Fruit fly (Drosophila melanogaster) whole organism, embryonic: ENCODE measurements around the gene zye.

ENCODE experiments used
- Asciz ChIP-seq: fragments of 200-800 bp; sonication (Bioruptor generic); optimal IDR thresholded peaks from 2 replicates; lab custom pipeline; 2017; ENCODE audit warnings: missing biosample characterization, mild to moderate bottlenecking, missing genetic modification characterization, missing genetic modification reagents
- BtbVII ChIP-seq: fragments of 200-800 bp; sonication (Bioruptor generic); optimal IDR thresholded peaks from 3 replicates; lab custom pipeline; 2017; ENCODE audit warnings: missing biosample characterization, mild to moderate bottlenecking, missing genetic modification characterization
- CG10209 ChIP-seq: fragments of 200-800 bp; sonication (Bioruptor generic); optimal IDR thresholded peaks from 3 replicates; lab custom pipeline; 2017; ENCODE audit warnings: missing biosample characterization, mild to moderate bottlenecking, missing genetic modification characterization, missing genetic modification reagents
- CG10654 ChIP-seq: fragments of 200-800 bp; sonication (Bioruptor generic); optimal IDR thresholded peaks from 2 replicates; lab custom pipeline; 2016; ENCODE audit warnings: missing biosample characterization, missing genetic modification characterization
- CG11504 ChIP-seq: fragments of 200-800 bp; sonication (Bioruptor generic); optimal IDR thresholded peaks from 3 replicates; lab custom pipeline; 2019; ENCODE audit warnings: missing biosample characterization, mild to moderate bottlenecking, missing genetic modification characterization, moderate library complexity
- CG12942 ChIP-seq: fragments of 200-800 bp; sonication (Bioruptor generic); optimal IDR thresholded peaks from 3 replicates; lab custom pipeline; 2016; ENCODE audit warnings: missing biosample characterization, missing genetic modification characterization
- CG17328 ChIP-seq: fragments of 200-800 bp; sonication (Bioruptor generic); IDR thresholded peaks from 2 replicates; pipeline ENCODE4 v1.3.6; 2022; ENCODE audit warnings: missing biosample characterization, missing genetic modification characterization
- CG2875 ChIP-seq: fragments of 200-800 bp; sonication (Bioruptor generic); optimal IDR thresholded peaks from 2 replicates; lab custom pipeline; 2017; ENCODE audit warnings: missing biosample characterization, mild to moderate bottlenecking, missing genetic modification characterization, missing genetic modification reagents
- CG3847 ChIP-seq: fragments of 200-800 bp; sonication (Bioruptor generic); IDR thresholded peaks from 2 replicates; pipeline ENCODE4 v1.3.6; 2022; ENCODE audit warnings: missing biosample characterization, missing genetic modification characterization
- CG4424 ChIP-seq: fragments of 200-800 bp; sonication (Bioruptor generic); optimal IDR thresholded peaks from 3 replicates; lab custom pipeline; 2016; ENCODE audit warnings: missing biosample characterization, missing genetic modification characterization
- CG5180 ChIP-seq: fragments of 200-800 bp; sonication (Bioruptor generic); optimal IDR thresholded peaks from 3 replicates; lab custom pipeline; 2017; ENCODE audit warnings: missing biosample characterization, missing genetic modification characterization, mild to moderate bottlenecking, moderate library complexity, missing genetic modification reagents
- CG6654 ChIP-seq: fragments of 200-800 bp; sonication (Bioruptor generic); optimal IDR thresholded peaks from 2 replicates; lab custom pipeline; 2017; ENCODE audit warnings: missing biosample characterization, mild to moderate bottlenecking, missing genetic modification characterization
- CG9609 ChIP-seq: fragments of 200-800 bp; sonication (Bioruptor generic); optimal IDR thresholded peaks from 3 replicates; lab custom pipeline; 2016; ENCODE audit warnings: missing biosample characterization, missing genetic modification characterization
- Hmr ChIP-seq: fragments of 200-800 bp; sonication (Bioruptor generic); optimal IDR thresholded peaks from 3 replicates; lab custom pipeline; 2017; ENCODE audit warnings: mild to moderate bottlenecking, missing biosample characterization, missing genetic modification reagents, missing genetic modification characterization
- Hr78 ChIP-seq, 2 experiments: fragments of 200-800 bp in 1 of 2; fragments of >200 bp in 1 of 2; sonication (Bioruptor generic) in 1 of 2; optimal IDR thresholded peaks; 2 replicates each; lab custom pipeline; 2017 to 2019; ENCODE audit warnings: missing biosample characterization in 2 of 2, missing genetic modification characterization in 2 of 2, mild to moderate bottlenecking in 1 of 2, moderate library complexity in 1 of 2
- Lhr ChIP-seq: fragments of 200-800 bp; sonication (Bioruptor generic); optimal IDR thresholded peaks from 3 replicates; lab custom pipeline; 2017; ENCODE audit warnings: mild to moderate bottlenecking, missing biosample characterization, missing genetic modification reagents, missing genetic modification characterization
- Lpt ChIP-seq: fragments of >200 bp; optimal IDR thresholded peaks from 2 replicates; lab custom pipeline; 2018; ENCODE audit warnings: missing biosample characterization, missing genetic modification characterization
- NFAT ChIP-seq: fragments of 200-800 bp; sonication (Bioruptor generic); IDR thresholded peaks from 2 replicates; pipeline ENCODE4 v1.3.6; 2022; ENCODE audit warnings: missing biosample characterization, missing genetic modification characterization
- Neu2 ChIP-seq: fragments of 200-800 bp; sonication (Bioruptor generic); optimal IDR thresholded peaks from 3 replicates; lab custom pipeline; 2016; ENCODE audit warnings: missing biosample characterization, missing genetic modification characterization, borderline replicate concordance
- Scr ChIP-seq: fragments of 200-800 bp; sonication (Bioruptor generic); IDR thresholded peaks from 2 replicates; pipeline ENCODE4 v1.3.6; 2022; ENCODE audit warnings: missing biosample characterization, missing genetic modification characterization; ENCODE audit not compliant: partially characterized antibody
- Usf ChIP-seq: fragments of 200-800 bp; sonication (Bioruptor generic); optimal IDR thresholded peaks from 2 replicates; lab custom pipeline; 2017; ENCODE audit warnings: missing genotype, missing biosample characterization, missing genetic modification characterization
- ac ChIP-seq: fragments of 200-800 bp; sonication (Bioruptor generic); optimal IDR thresholded peaks from 3 replicates; lab custom pipeline; 2017; ENCODE audit warnings: missing biosample characterization, mild to moderate bottlenecking, missing genetic modification characterization
- aop ChIP-seq: fragments of 200-800 bp; sonication (Bioruptor generic); IDR thresholded peaks from 2 replicates; pipeline ENCODE4 v1.3.6; 2022; ENCODE audit warnings: missing biosample characterization, missing genetic modification characterization
- bab2 ChIP-seq: fragments of 200-800 bp; sonication (Bioruptor generic); optimal IDR thresholded peaks from 2 replicates; lab custom pipeline; 2016; ENCODE audit warnings: missing biosample characterization, missing genetic modification characterization
- cas ChIP-seq: fragments of 200-800 bp; sonication (Bioruptor generic); IDR thresholded peaks from 2 replicates; pipeline ENCODE4 v1.3.6; 2022; ENCODE audit warnings: missing biosample characterization, missing genetic modification characterization
- cg ChIP-seq: fragments of 200-800 bp; sonication (Bioruptor generic); optimal IDR thresholded peaks from 3 replicates; lab custom pipeline; 2019; ENCODE audit warnings: missing biosample characterization, mild to moderate bottlenecking, missing genetic modification characterization, moderate library complexity
- chif ChIP-seq, 2 experiments: fragments of 200-800 bp; sonication (Bioruptor generic); optimal IDR thresholded peaks; 3 replicates each; lab custom pipeline; 2016; ENCODE audit warnings: missing biosample characterization in 2 of 2, missing genetic modification characterization in 2 of 2
- chinmo ChIP-seq: fragments of 200-800 bp; sonication (Bioruptor generic); IDR thresholded peaks from 4 replicates; pipeline ENCODE4 v1.3.6; 2022; ENCODE audit warnings: missing biosample characterization, missing genetic modification characterization; ENCODE audit not compliant: partially characterized antibody
- corto ChIP-seq: fragments of 200-800 bp; sonication (Bioruptor generic); optimal IDR thresholded peaks from 2 replicates; lab custom pipeline; 2016; ENCODE audit warnings: missing biosample characterization, mild to moderate bottlenecking, missing genetic modification characterization, moderate library complexity
- da ChIP-seq: fragments of 200-800 bp; sonication (Bioruptor generic); optimal IDR thresholded peaks from 2 replicates; lab custom pipeline; 2016; ENCODE audit warnings: missing biosample characterization, missing genetic modification characterization
- dan ChIP-seq: fragments of 200-800 bp; sonication (Bioruptor generic); IDR thresholded peaks from 2 replicates; pipeline ENCODE4 v1.3.6; 2022; ENCODE audit warnings: missing biosample characterization, missing genetic modification characterization
- dm ChIP-seq: fragments of 200-800 bp; sonication (Bioruptor generic); optimal IDR thresholded peaks from 3 replicates; lab custom pipeline; 2016; ENCODE audit warnings: missing biosample characterization, missing genetic modification characterization
- en ChIP-seq: fragments of 200-800 bp; sonication (Bioruptor generic); optimal IDR thresholded peaks from 2 replicates; lab custom pipeline; 2016; ENCODE audit warnings: missing biosample characterization, missing genetic modification characterization
- ewg ChIP-seq: fragments of 200-800 bp; sonication (Bioruptor generic); optimal IDR thresholded peaks from 3 replicates; lab custom pipeline; 2017; ENCODE audit warnings: mild to moderate bottlenecking, missing biosample characterization, missing genetic modification reagents, missing genetic modification characterization
- ftz-f1 ChIP-seq: fragments of 200-800 bp; sonication (Bioruptor generic); optimal IDR thresholded peaks from 2 replicates; lab custom pipeline; 2016; ENCODE audit warnings: missing biosample characterization, missing genetic modification characterization
- gem ChIP-seq: fragments of 200-800 bp; sonication (Bioruptor generic); optimal IDR thresholded peaks from 2 replicates; lab custom pipeline; 2019; ENCODE audit warnings: missing biosample characterization, mild to moderate bottlenecking, missing genetic modification characterization, moderate library complexity
- grn ChIP-seq: fragments of 200-800 bp; sonication (Bioruptor generic); optimal IDR thresholded peaks from 3 replicates; lab custom pipeline; 2017; ENCODE audit warnings: missing biosample characterization, missing genetic modification characterization
- gro ChIP-seq: fragments of 200-800 bp; sonication (Bioruptor generic); optimal IDR thresholded peaks from 2 replicates; lab custom pipeline; 2016; ENCODE audit warnings: missing biosample characterization, missing genetic modification characterization
- her ChIP-seq: fragments of 200-800 bp; sonication (Bioruptor generic); optimal IDR thresholded peaks from 2 replicates; lab custom pipeline; 2016; ENCODE audit warnings: missing biosample characterization, missing genetic modification characterization
- kah ChIP-seq: fragments of 200-800 bp; sonication (Bioruptor generic); optimal IDR thresholded peaks from 2 replicates; lab custom pipeline; 2018; ENCODE audit warnings: missing biosample characterization, mild to moderate bottlenecking, missing genetic modification characterization
- kni ChIP-seq: fragments of 200-800 bp; sonication (Bioruptor generic); optimal IDR thresholded peaks from 3 replicates; lab custom pipeline; 2017; ENCODE audit warnings: mild to moderate bottlenecking, missing biosample characterization, missing genetic modification reagents, missing genetic modification characterization
- mld ChIP-seq: fragments of 200-800 bp; sonication (Bioruptor generic); IDR thresholded peaks from 3 replicates; pipeline ENCODE4 v1.3.6; 2022; ENCODE audit warnings: missing biosample characterization, missing genetic modification characterization; ENCODE audit not compliant: partially characterized antibody
- nmo ChIP-seq: fragments of 200-800 bp; sonication (Bioruptor generic); optimal IDR thresholded peaks from 2 replicates; lab custom pipeline; 2018; ENCODE audit warnings: missing biosample characterization, mild to moderate bottlenecking, missing genetic modification characterization, moderate library complexity
- prd ChIP-seq, 3 experiments: fragments of >200 bp in 2 of 3; fragments of 200-800 bp in 1 of 3; sonication (Bioruptor generic) in 1 of 3; optimal IDR thresholded peaks in 2 of 3; IDR thresholded peaks in 1 of 3; 2 replicates in 2 of 3; 3 replicates in 1 of 3; pipeline versions ENCODE4 v1.3.6 to Lab custom; 2017 to 2022; ENCODE audit warnings: missing biosample characterization in 1 of 3, missing genetic modification characterization in 1 of 3
- pros ChIP-seq: fragments of 200-800 bp; sonication (Bioruptor generic); optimal IDR thresholded peaks from 3 replicates; lab custom pipeline; 2019; ENCODE audit warnings: missing biosample characterization, mild to moderate bottlenecking, missing genetic modification characterization, moderate library complexity
- pum ChIP-seq: fragments of 200-800 bp; sonication (Bioruptor generic); optimal IDR thresholded peaks from 2 replicates; lab custom pipeline; 2016; ENCODE audit warnings: missing biosample characterization, missing genetic modification characterization
- wek ChIP-seq: fragments of 200-800 bp; sonication (Bioruptor generic); optimal IDR thresholded peaks from 3 replicates; lab custom pipeline; 2018; ENCODE audit warnings: missing biosample characterization, mild to moderate bottlenecking, missing genetic modification characterization, moderate library complexity

zye gene

dm6 chr3L:20471499-20472313 lies 58.3 kb downstream of the zye start (continued):
- TF ChIP-seq CG11504 (tag; lab: Kevin White, UChicago) (peak; percentile 47), dm (peak; percentile 25), gro (GFP tag; lab: Kevin White, UChicago) (peak; percentile 21), Lpt (no peak), bab2 (peak; percentile 81), Asciz (peak; percentile 79), da (peak; percentile 46), CG9609 (GFP tag; lab: Kevin White, UChicago) (peak; percentile 46), chif (GFP tag; optimal IDR thresholded peaks at IDR 0.05; lab: Kevin White, UChicago) (peak; percentile 45 to 70), NFAT (GFP tag; lab: Robert Waterston, UW) (no peak), CG2875 (peak; percentile 79), pros (GFP tag; lab: Kevin White, UChicago) (no peak), BtbVII (GFP tag; lab: Kevin White, UChicago) (no peak), wek (GFP tag; lab: Kevin White, UChicago) (peak; percentile 83), ewg (peak; percentile 32), ftz-f1 (GFP tag; lab: Kevin White, UChicago) (peak; percentile 64), grn (GFP tag; lab: Kevin White, UChicago) (no peak), mld (no peak), CG6654 (GFP tag; lab: Kevin White, UChicago) (no peak), Hr78 (GFP tag; optimal IDR thresholded peaks at IDR 0.05; lab: Kevin White, UChicago) (peak in 1 of 2 experiments; percentile 83), CG12942 (GFP tag; lab: Kevin White, UChicago) (peak; percentile 44), nmo (GFP tag; lab: Kevin White, UChicago) (peak; percentile 38), corto (GFP tag; lab: Kevin White, UChicago) (no peak), ac (GFP tag; lab: Kevin White, UChicago) (peak; percentile 79), en (peak; percentile 31), CG10209 (GFP tag; lab: Kevin White, UChicago) (peak; percentile 76), Hmr (GFP tag; lab: Kevin White, UChicago) (peak; percentile 67), cas (GFP tag; lab: Robert Waterston, UW) (no peak), Lhr (GFP tag; lab: Kevin White, UChicago) (peak; percentile 43), kah (GFP tag; lab: Kevin White, UChicago) (peak; percentile 8), CG10654 (GFP tag; lab: Kevin White, UChicago) (peak; percentile 46), Usf (no peak), CG4424 (peak; percentile 7), CG3847 (GFP tag; lab: Robert Waterston, UW) (no peak; the same call in 1 of the 2 replicates), dan (GFP tag; lab: Robert Waterston, UW) (no peak), chinmo (no peak), pum (peak; percentile 17), gem (tag; lab: Kevin White, UChicago) (peak; percentile 44), CG5180 (GFP tag; lab: Kevin White, UChicago) (no peak), prd (optimal IDR thresholded peaks at IDR 0.05; lab: Kevin White, UChicago) (no peak), prd (GFP tag; IDR thresholded peaks at IDR 0.05; lab: Robert Waterston, UW) (no peak), her (GFP tag; lab: Kevin White, UChicago) (peak; percentile 72), kni (peak; percentile 64), Neu2 (GFP tag; lab: Kevin White, UChicago) (no peak), cg (GFP tag; lab: Kevin White, UChicago) (no peak), CG17328 (peak; percentile 32; the same call in 1 of the 2 replicates), Scr (GFP tag; lab: Robert Waterston, UW) (no peak), aop (GFP tag; lab: Robert Waterston, UW) (no peak)
